Fruit fly (Drosophila melanogaster): Measurements from ENCODE around the gene gammaSnap2.

DNA sequence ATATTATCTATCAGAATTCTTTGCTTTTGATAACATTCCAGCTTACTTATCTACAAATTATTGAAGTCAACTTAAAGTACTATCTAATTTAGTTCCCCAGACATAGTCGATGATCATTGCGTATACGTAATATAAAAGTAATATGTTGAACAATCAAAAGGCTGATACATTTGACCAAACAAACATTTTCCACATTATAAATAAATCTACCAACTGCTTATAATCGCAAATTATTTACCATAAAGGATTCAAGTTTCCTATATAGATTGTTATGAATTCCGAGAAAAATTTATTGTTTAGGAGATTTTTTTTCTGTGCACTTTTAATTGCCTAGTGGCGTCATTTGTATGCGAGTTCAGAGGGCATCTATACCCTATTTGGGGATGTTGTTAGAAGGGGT lies 34.5 kb downstream of the gammaSnap2 start:
- TF ChIP-seq OdsH (GFP tag; optimal IDR thresholded peaks at IDR 0.05) (no peak), CG8319 (GFP tag; optimal IDR thresholded peaks at IDR 0.05) (no peak), eg (GFP tag; IDR thresholded peaks at IDR 0.05) (no peak), CG31627 (GFP tag; optimal IDR thresholded peaks at IDR 0.05) (no peak), CG6276 (GFP tag; optimal IDR thresholded peaks at IDR 0.05) (no peak), CG6792 (GFP tag; optimal IDR thresholded peaks at IDR 0.05) (no peak), CG6854 (GFP tag; optimal IDR thresholded peaks at IDR 0.05) (no peak), fkh (GFP tag; optimal IDR thresholded peaks at IDR 0.05) (no peak), svp (GFP tag) (no peak), esn (GFP tag; optimal IDR thresholded peaks at IDR 0.05) (no peak), Sox15 (GFP tag; optimal IDR thresholded peaks at IDR 0.05) (no peak), CG15336 (GFP tag; IDR thresholded peaks at IDR 0.05) (no peak), CG34406 (GFP tag; optimal IDR thresholded peaks at IDR 0.05) (no peak)

All from whole organism, prepupa.